Worm (Caenorhabditis elegans): Measurements from ENCODE around the gene T04C12.33.

Gene T04C12.33

ce11 chrV:11056484-11056883, 4.5 kb downstream of the T04C12.33 start (continued):
- no peak for TF ChIP-seq B0035.1 (tag; optimal IDR thresholded peaks at IDR 0.05)

ce11 chrV:11057043-11057442, 5.0 kb downstream of the T04C12.33 start, which contains the start of gene srh-75:
Gene srh-75 (minus strand): TSS chrV:11057143.
- no peak for TF ChIP-seq ets-4 (GFP tag; optimal IDR thresholded peaks at IDR 0.05)
- TF ChIP-seq ztf-6 (GFP tag; IDR thresholded peaks at IDR 0.05) = no peak
- no peak for TF ChIP-seq egl-44 (GFP tag; IDR thresholded peaks at IDR 0.05)

DNA sequence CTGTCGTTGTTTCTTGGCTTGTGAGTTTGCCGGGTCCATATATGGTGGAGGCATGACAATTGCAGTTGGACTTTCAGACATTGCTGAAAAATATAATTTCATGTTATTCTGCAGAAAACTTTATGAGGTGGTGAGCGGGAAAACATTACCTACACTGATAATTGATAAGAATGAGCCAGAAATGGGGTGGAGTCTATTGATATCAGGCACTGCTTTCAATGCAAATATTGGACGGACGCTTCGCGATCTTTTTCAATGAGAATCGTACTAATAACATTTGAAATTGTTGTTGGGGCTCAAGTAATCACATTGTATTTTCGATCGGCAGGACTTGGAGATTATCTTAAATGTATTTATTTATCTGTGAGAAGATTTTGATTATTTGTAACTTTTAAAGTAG, 7.2 kb downstream of the T04C12.33 start, which contains the start of gene T04C12.1:
Gene T04C12.1 (minus strand): TSS at position 90 of the 400 bp plus-strand sequence.
- TF ChIP-seq ama-1 (optimal IDR thresholded peaks at IDR 0.05) (peak; percentile 6), ama-1 (GFP tag; optimal IDR thresholded peaks at IDR 0.05) (no peak), unc-62 (GFP tag; optimal IDR thresholded peaks at IDR 0.05) (no peak), fkh-3 (tag; optimal IDR thresholded peaks at IDR 0.05) (no peak), repo-1 (tag; optimal IDR thresholded peaks at IDR 0.05) (no peak), attf-3 (GFP tag; conservative IDR thresholded peaks at IDR 0.05) (no peak), ets-4 (GFP tag; optimal IDR thresholded peaks at IDR 0.05) (no peak)

DNA sequence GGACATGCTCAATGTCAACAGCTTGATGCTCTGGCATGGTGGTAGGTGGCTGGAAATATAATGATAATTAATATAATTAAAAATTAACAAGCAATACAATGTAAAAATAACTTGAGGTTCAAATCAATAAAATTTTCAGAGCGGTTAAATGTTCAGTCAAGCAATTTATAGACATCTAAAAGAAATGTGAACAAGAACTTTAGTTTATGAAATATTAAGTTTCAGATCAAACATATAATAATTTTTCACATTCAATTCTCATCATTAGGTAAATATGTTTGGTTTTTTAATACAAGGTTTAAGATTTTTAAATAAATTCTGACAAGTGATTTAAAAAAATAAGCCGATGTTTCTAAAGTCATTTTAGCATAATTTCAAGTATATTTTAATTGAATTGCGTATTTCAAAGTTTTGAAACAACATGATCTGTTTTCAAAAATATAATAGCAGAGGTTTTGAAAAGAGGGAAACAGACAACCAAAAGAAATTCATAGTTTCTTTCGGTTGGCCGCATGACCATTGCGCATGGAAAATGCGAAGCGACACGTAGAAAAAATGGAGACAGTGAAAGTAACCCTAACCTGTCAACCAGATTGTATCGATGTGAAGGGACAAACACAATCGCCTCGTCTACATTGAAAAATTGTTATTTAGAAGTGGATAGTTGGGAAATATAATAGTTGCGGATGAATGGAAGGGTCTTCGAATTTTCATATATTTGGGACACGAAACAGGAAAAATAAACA, 8.4 kb downstream of the T04C12.33 start, which contains the start of gene T04C12.11:
Gene T04C12.11 (minus strand): TSS at position 51 of the 746 bp plus-strand sequence.
- TF ChIP-seq fkh-3 (tag; optimal IDR thresholded peaks at IDR 0.05) (no peak), aptf-3 (GFP tag; IDR thresholded peaks at IDR 0.05) (no peak), nhr-90 (tag; optimal IDR thresholded peaks at IDR 0.05) (no peak)

DNA sequence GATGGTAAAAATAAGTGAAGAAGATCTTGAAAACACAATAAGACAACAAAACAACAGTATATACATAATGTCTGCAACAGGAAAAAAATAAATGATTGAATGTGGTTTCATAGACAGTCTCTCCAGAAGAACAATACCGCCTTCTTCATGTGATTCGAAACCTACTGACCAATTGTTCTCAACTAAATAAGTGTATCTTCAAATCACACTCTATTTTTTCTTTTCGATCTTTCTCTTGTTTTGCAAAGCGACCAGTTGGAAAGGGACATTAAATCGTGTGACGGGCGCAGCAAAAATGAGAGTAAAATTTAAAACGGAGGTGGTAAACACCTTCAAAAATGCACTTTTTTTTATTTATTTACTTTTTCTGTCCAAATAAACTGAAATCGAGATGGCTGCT, 9.9 kb downstream of the T04C12.33 start:
- TF ChIP-seq F55B11.4 (tag; optimal IDR thresholded peaks at IDR 0.05; ENCODE audit: borderline replicate concordance, insufficient read depth) (no peak), snpc-3.4 (tag; optimal IDR thresholded peaks at IDR 0.05) (no peak)

DNA sequence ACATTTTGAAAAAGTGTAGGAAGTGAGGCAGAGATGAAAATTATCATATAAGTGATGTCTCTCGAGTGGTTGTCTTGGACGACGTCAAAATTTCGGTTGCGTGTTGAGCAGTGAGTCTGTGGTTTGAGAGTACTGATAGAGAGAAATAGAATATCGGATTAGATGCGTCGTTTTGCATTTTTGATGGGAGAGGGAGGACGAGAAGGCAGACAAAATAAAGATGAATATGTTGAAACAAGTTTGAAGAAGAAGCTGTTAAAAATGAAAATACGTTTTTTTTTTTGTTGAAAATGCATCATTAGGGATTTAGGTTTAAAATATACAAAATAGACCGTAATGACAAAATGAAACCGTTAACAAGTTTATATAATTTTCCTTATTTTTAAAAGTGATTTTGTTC, 11.1 kb downstream of the T04C12.33 start, which contains the start of gene T04C12.9:
Gene T04C12.9 (minus strand): TSS at position 101 of the 400 bp plus-strand sequence.
- TF ChIP-seq pha-4 (tag; optimal IDR thresholded peaks at IDR 0.05) (no peak), bed-2 (GFP tag; IDR thresholded peaks at IDR 0.05) (no peak), Y53F4B.3 (GFP tag; IDR thresholded peaks at IDR 0.05) (no peak)

DNA sequence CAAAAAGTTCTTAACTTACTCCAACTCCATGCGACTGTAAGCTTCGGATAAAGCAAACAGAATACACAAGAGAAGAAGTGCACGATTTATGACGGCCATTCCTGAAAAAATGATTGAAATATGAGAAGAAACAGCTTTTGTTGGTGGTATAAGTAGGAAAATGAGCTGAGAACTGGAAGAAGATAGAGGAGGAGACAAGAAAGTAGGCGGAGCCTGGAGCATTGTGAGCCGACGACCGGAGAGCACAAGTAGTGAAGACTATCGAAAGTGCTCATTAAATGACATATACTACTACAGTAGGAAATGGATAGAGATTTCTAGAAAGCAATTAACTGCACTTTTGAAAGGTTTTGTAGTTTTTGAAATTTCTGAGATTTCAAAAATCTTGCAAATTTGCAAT, 13.5 kb downstream of the T04C12.33 start, which contains the start of gene nlp-80:
Gene nlp-80 (minus strand): TSS at position 101 of the 400 bp plus-strand sequence.
- no peak for TF ChIP-seq Y67H2A.10 (GFP tag; conservative IDR thresholded peaks at IDR 0.05)
- TF ChIP-seq attf-3 (GFP tag; conservative IDR thresholded peaks at IDR 0.05) = no peak
- no peak for TF ChIP-seq hlh-12 (tag; optimal IDR thresholded peaks at IDR 0.05)
- TF ChIP-seq lin-35 (GFP tag; optimal IDR thresholded peaks at IDR 0.05) = no peak
- no peak for TF ChIP-seq F55B11.4 (tag; optimal IDR thresholded peaks at IDR 0.05; ENCODE audit: borderline replicate concordance, insufficient read depth)
- no peak for TF ChIP-seq nhr-120 (GFP tag; IDR thresholded peaks at IDR 0.05)
- TF ChIP-seq attf-5 (GFP tag; optimal IDR thresholded peaks at IDR 0.05) = no peak
- TF ChIP-seq pbrm-1 (GFP tag; IDR thresholded peaks at IDR 0.05) = no peak

DNA sequence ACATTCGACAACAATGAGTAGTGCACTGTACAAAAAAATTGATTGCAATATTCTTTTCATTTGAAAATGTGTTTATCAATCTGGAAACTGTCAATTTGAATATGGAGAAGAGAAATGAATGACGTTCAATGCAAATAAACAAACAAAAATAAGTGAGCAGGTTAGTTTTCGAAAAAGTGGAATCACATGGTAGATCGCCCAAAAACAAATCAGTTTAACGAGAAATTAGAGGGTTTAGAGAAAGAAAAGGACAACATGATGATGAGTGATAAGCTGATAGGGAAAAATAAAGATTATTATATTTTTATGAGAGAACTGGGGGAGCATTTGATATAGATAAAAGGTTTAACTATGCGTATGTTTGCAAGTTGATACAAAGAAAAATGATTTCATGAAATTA, 17.3 kb downstream of the T04C12.33 start, which contains the start of gene T04C12.8:
Gene T04C12.8 (minus strand): TSS at position 82 of the 400 bp plus-strand sequence.
- no peak for TF ChIP-seq mxl-1 (tag; optimal IDR thresholded peaks at IDR 0.05)
- TF ChIP-seq snpc-4 (GFP tag; optimal IDR thresholded peaks at IDR 0.05) = no peak
- peak in 1 of 4 experiments; percentile 14 for TF ChIP-seq snpc-4 (tag; optimal IDR thresholded peaks at IDR 0.05)
- peak; percentile 9 for TF ChIP-seq tbp1 (GFP tag; optimal IDR thresholded peaks at IDR 0.05)
- no peak for TF ChIP-seq nhr-90 (tag; optimal IDR thresholded peaks at IDR 0.05)
- TF ChIP-seq zim-3 (tag; optimal IDR thresholded peaks at IDR 0.05) = no peak
- no peak for TF ChIP-seq F49E8.2 (tag; optimal IDR thresholded peaks at IDR 0.05; ENCODE audit: insufficient read depth)
- no peak for TF ChIP-seq nhr-27 (tag; optimal IDR thresholded peaks at IDR 0.05)
- no peak for TF ChIP-seq lin-54 (GFP tag; optimal IDR thresholded peaks at IDR 0.05)
- peak; percentile 25 for TF ChIP-seq attf-5 (GFP tag; optimal IDR thresholded peaks at IDR 0.05)
- peak; percentile 88 for TF ChIP-seq unc-62 (GFP tag; optimal IDR thresholded peaks at IDR 0.05)
- no peak for TF ChIP-seq hlh-26 (GFP tag; conservative IDR thresholded peaks at IDR 0.05)
- no peak for TF ChIP-seq nfya-2 (GFP tag; IDR thresholded peaks at IDR 0.05)
- TF ChIP-seq lin-40 (tag; optimal IDR thresholded peaks at IDR 0.05) = peak; percentile 34
- no peak for TF ChIP-seq ztf-18 (tag; optimal IDR thresholded peaks at IDR 0.05)
